Worm (Caenorhabditis elegans): ENCODE data around the gene dmd-7.

Gene dmd-7

ce11 chrV:6208585-6208984 lies 38.1 kb upstream of the dmd-7 start, which contains the start of gene rme-1:
TSS of gene rme-1 (plus strand) at chrV:6208885.
- no peak for TF ChIP-seq sem-2 (GFP tag; optimal IDR thresholded peaks at IDR 0.05)
- TF ChIP-seq blmp-1 (tag; optimal IDR thresholded peaks at IDR 0.05): no peak
- no peak for TF ChIP-seq nhr-237 (tag; optimal IDR thresholded peaks at IDR 0.05)
- no peak for TF ChIP-seq ceh-39 (tag; optimal IDR thresholded peaks at IDR 0.05)
- TF ChIP-seq snpc-4 (tag; optimal IDR thresholded peaks at IDR 0.05): no peak
- no peak for TF ChIP-seq unc-120 (tag; optimal IDR thresholded peaks at IDR 0.05; ENCODE audit: poor library complexity, severe bottlenecking)
- no peak for TF ChIP-seq mab-5 (tag; optimal IDR thresholded peaks at IDR 0.05)
- TF ChIP-seq pha-4 (tag; optimal IDR thresholded peaks at IDR 0.05): no peak
- no peak for TF ChIP-seq cnd-1 (tag; optimal IDR thresholded peaks at IDR 0.05)
- no peak for TF ChIP-seq ceh-83 (GFP tag; optimal IDR thresholded peaks at IDR 0.05)

- TF ChIP-seq nhr-12 (tag; optimal IDR thresholded peaks at IDR 0.05): no peak
- no peak for TF ChIP-seq drap-1 (GFP tag; optimal IDR thresholded peaks at IDR 0.05)
- TF ChIP-seq ceh-83 (GFP tag; optimal IDR thresholded peaks at IDR 0.05): no peak
- TF ChIP-seq ztf-11 (tag; optimal IDR thresholded peaks at IDR 0.05): no peak
- no peak for TF ChIP-seq elt-1 (tag; optimal IDR thresholded peaks at IDR 0.05; ENCODE audit: borderline replicate concordance, insufficient read depth)
- no peak for TF ChIP-seq flh-1 (GFP tag; optimal IDR thresholded peaks at IDR 0.05)
- no peak for TF ChIP-seq bed-3 (GFP tag; optimal IDR thresholded peaks at IDR 0.05)
Observed at ce11 chrV:6209930-6210647, 36.6 kb upstream of the dmd-7 start.

ce11 chrV:6211509-6211908 lies 35.2 kb upstream of the dmd-7 start:
- TF ChIP-seq bed-3 (GFP tag; optimal IDR thresholded peaks at IDR 0.05) (no peak), ceh-83 (GFP tag; optimal IDR thresholded peaks at IDR 0.05) (no peak), nhr-76 (tag; optimal IDR thresholded peaks at IDR 0.05) (no peak), mls-2 (tag; optimal IDR thresholded peaks at IDR 0.05) (no peak), blmp-1 (tag; optimal IDR thresholded peaks at IDR 0.05) (no peak), nhr-2 (tag; optimal IDR thresholded peaks at IDR 0.05) (no peak), elt-3 (tag; optimal IDR thresholded peaks at IDR 0.05) (no peak), cnd-1 (tag; optimal IDR thresholded peaks at IDR 0.05) (no peak), lin-32 (GFP tag; optimal IDR thresholded peaks at IDR 0.05) (no peak), unc-62 (GFP tag; optimal IDR thresholded peaks at IDR 0.05) (no peak), ces-1 (GFP tag; optimal IDR thresholded peaks at IDR 0.05) (no peak), ceh-43 (GFP tag; optimal IDR thresholded peaks at IDR 0.05) (no peak), mep-1 (tag; optimal IDR thresholded peaks at IDR 0.05) (no peak), M03D4.4 (tag; optimal IDR thresholded peaks at IDR 0.05) (no peak), drap-1 (GFP tag; optimal IDR thresholded peaks at IDR 0.05) (no peak), nhr-12 (tag; optimal IDR thresholded peaks at IDR 0.05) (no peak)

- TF ChIP-seq blmp-1 (tag; optimal IDR thresholded peaks at IDR 0.05) (no peak), tbx-8 (GFP tag; optimal IDR thresholded peaks at IDR 0.05) (no peak), bed-3 (GFP tag; optimal IDR thresholded peaks at IDR 0.05) (no peak), elt-1 (tag; optimal IDR thresholded peaks at IDR 0.05; ENCODE audit: borderline replicate concordance, insufficient read depth) (no peak), nhr-12 (tag; optimal IDR thresholded peaks at IDR 0.05) (no peak), mls-2 (tag; optimal IDR thresholded peaks at IDR 0.05) (no peak), ztf-11 (tag; optimal IDR thresholded peaks at IDR 0.05) (no peak), mep-1 (tag; optimal IDR thresholded peaks at IDR 0.05) (no peak), pha-4 (tag; optimal IDR thresholded peaks at IDR 0.05) (no peak), nhr-2 (tag; optimal IDR thresholded peaks at IDR 0.05) (no peak), zip-8 (tag; optimal IDR thresholded peaks at IDR 0.05) (no peak), ceh-39 (tag; optimal IDR thresholded peaks at IDR 0.05) (no peak), cnd-1 (tag; optimal IDR thresholded peaks at IDR 0.05) (no peak), ces-1 (GFP tag; optimal IDR thresholded peaks at IDR 0.05) (no peak), M03D4.4 (tag; optimal IDR thresholded peaks at IDR 0.05) (no peak), sptf-1 (tag; optimal IDR thresholded peaks at IDR 0.05) (no peak)
Observed at ce11 chrV:6212566-6212965, 34.2 kb upstream of the dmd-7 start.

ce11 chrV:6213216-6213735 lies 33.5 kb upstream of the dmd-7 start:
- no peak for TF ChIP-seq nhr-12 (tag; optimal IDR thresholded peaks at IDR 0.05)
- no peak for TF ChIP-seq ceh-43 (GFP tag; optimal IDR thresholded peaks at IDR 0.05)
- no peak for TF ChIP-seq ces-1 (GFP tag; optimal IDR thresholded peaks at IDR 0.05)
- TF ChIP-seq nhr-76 (tag; optimal IDR thresholded peaks at IDR 0.05): no peak
- TF ChIP-seq M03D4.4 (tag; optimal IDR thresholded peaks at IDR 0.05): no peak
